Worm (Caenorhabditis elegans) whole organism, L3 larva: ENCODE measurements around the gene shk-1.

Experiments used
- ZK546.5 ChIP-seq: sonication (generic microtip); optimal IDR thresholded peaks from 2 replicates; lab custom pipeline; 2017; ENCODE audit warnings: missing biosample characterization, missing genetic modification characterization
- ceh-9 ChIP-seq: sonication (generic microtip); optimal IDR thresholded peaks from 2 replicates; lab custom pipeline; 2018; ENCODE audit warnings: missing biosample characterization, missing genetic modification characterization
- elt-3 ChIP-seq, 3 experiments: fragments of 150-350 bp in 1 of 3; sonication (generic microtip) in 2 of 3; optimal IDR thresholded peaks; 2 replicates in 2 of 3; 4 replicates in 1 of 3; lab custom pipeline; 2014 to 2017; ENCODE audit warnings: missing biosample characterization in 3 of 3, missing genetic modification characterization in 3 of 3
- fos-1 ChIP-seq: fragments of 150-350 bp; optimal IDR thresholded peaks from 2 replicates; lab custom pipeline; 2014; ENCODE audit warnings: missing biosample characterization, missing genetic modification characterization
- lin-39 ChIP-seq: fragments of 150-350 bp; optimal IDR thresholded peaks from 2 replicates; lab custom pipeline; 2018; ENCODE audit warnings: missing biosample characterization, missing genetic modification reagents, missing genetic modification characterization
- nhr-11 ChIP-seq: fragments of 150-350 bp; optimal IDR thresholded peaks from 2 replicates; lab custom pipeline; 2014; ENCODE audit warnings: missing biosample characterization, missing genetic modification characterization
- pha-4 ChIP-seq: fragments of 150-350 bp; optimal IDR thresholded peaks from 2 replicates; lab custom pipeline; 2014; ENCODE audit warnings: missing biosample characterization, missing genetic modification reagents, missing genetic modification characterization
- skn-1 ChIP-seq: fragments of 150-350 bp; optimal IDR thresholded peaks from 2 replicates; lab custom pipeline; 2014; ENCODE audit warnings: missing biosample characterization, missing genetic modification characterization
- snpc-4 ChIP-seq: fragments of 150-350 bp; optimal IDR thresholded peaks from 2 replicates; lab custom pipeline; 2014; ENCODE audit warnings: missing biosample characterization, missing genetic modification characterization
- tbx-2 ChIP-seq: sonication (generic microtip); optimal IDR thresholded peaks from 2 replicates; lab custom pipeline; 2016; ENCODE audit warnings: mild to moderate bottlenecking, missing genetic modification characterization, missing compliant biosample characterization
- unc-62 ChIP-seq: fragments of 150-350 bp; sonication (generic microtip); optimal IDR thresholded peaks from 4 replicates; lab custom pipeline; 2014; ENCODE audit warnings: missing biosample characterization, missing genetic modification reagents, missing genetic modification characterization
- ztf-11 ChIP-seq: fragments of 150-350 bp; optimal IDR thresholded peaks from 2 replicates; lab custom pipeline; 2014; ENCODE audit warnings: missing biosample characterization, missing genetic modification characterization

DNA sequence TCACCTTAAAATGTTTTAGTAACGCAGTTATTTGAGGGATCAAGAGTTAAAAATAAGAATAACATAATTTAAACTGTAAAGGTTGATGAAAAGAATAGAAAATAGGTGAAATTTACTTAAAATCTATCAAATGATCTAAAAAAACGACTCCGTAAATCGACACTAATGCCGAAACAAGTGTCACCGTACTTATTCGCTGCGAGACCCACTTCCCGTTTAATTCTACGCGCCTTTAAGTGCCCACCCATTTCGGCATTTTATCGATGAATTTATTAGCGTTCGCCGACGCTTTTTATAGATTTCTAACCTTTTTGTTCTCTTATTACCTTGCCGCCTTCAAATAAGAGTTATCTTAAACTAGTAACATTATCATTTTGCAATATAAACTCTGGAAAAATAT lies 12.0 kb upstream of the shk-1 start, which contains the start of the genes Y53C12B.1 and nos-3:
- TF ChIP-seq skn-1 (peak; percentile 73), fos-1 (no peak), unc-62 (GFP tag; lab: Kevin White, UChicago) (no peak), ztf-11 (tag; lab: Kevin White, UChicago) (no peak), pha-4 (tag; lab: Kevin White, UChicago) (peak; percentile 93), elt-3 (tag; optimal IDR thresholded peaks at IDR 0.05; lab: Kevin White, UChicago) (no peak), tbx-2 (tag; lab: Kevin White, UChicago) (no peak), ZK546.5 (tag; lab: Kevin White, UChicago) (no peak), nhr-11 (tag; lab: Kevin White, UChicago) (no peak), lin-39 (tag; lab: Kevin White, UChicago) (peak; percentile 92), ceh-9 (no peak), snpc-4 (peak; percentile 66)
